Worm (Caenorhabditis elegans) whole organism, mixed stage, embryonic: ENCODE results near the gene gtf-2E2.

Experiments used
- nhr-237 ChIP-seq: fragments of 150-350 bp; optimal IDR thresholded peaks from 2 replicates; lab custom pipeline; 2014; ENCODE audit warnings: missing biosample characterization, missing genetic modification characterization
- snpc-4 ChIP-seq: fragments of 150-350 bp; optimal IDR thresholded peaks from 2 replicates; lab custom pipeline; 2014; ENCODE audit warnings: missing biosample characterization, missing genetic modification characterization
- tbx-8 ChIP-seq: fragments of 200-800 bp; sonication (Bioruptor generic); optimal IDR thresholded peaks from 2 replicates; lab custom pipeline; 2018; ENCODE audit warnings: mild to moderate bottlenecking, missing genetic modification characterization, moderate library complexity, missing compliant biosample characterization
- unc-120 ChIP-seq: sonication (generic microtip); optimal IDR thresholded peaks from 2 replicates; lab custom pipeline; 2017; ENCODE audit warnings: missing genetic modification characterization, missing compliant biosample characterization; ENCODE audit not compliant: poor library complexity, severe bottlenecking

- no peak for TF ChIP-seq unc-120 (tag; lab: Kevin White, UChicago)
- no peak for TF ChIP-seq snpc-4
- TF ChIP-seq nhr-237 (tag; lab: Kevin White, UChicago): no peak
- no peak for TF ChIP-seq tbx-8 (GFP tag; lab: Kevin White, UChicago)
Measured at ce11 chrII:11578327-11578726, 36.0 kb upstream of the gtf-2E2 start, which contains the start of gene smc-6.
